Fruit fly (Drosophila melanogaster) whole organism, pupa: ENCODE data around the gene P5CS.

Experiments used
- CG10348 ChIP-seq: fragments of 200-800 bp; sonication (Bioruptor generic); IDR thresholded peaks from 2 replicates; pipeline ENCODE4 v1.3.6; 2022; ENCODE audit warnings: missing biosample characterization, missing genetic modification characterization
- CG12605 ChIP-seq: fragments of 200-800 bp; sonication (Bioruptor generic); IDR thresholded peaks from 2 replicates; pipeline ENCODE4 v1.3.6; 2022; ENCODE audit warnings: missing biosample characterization, missing genetic modification characterization
- CG13204 ChIP-seq: fragments of 200-800 bp; sonication (Bioruptor generic); optimal IDR thresholded peaks from 2 replicates; lab custom pipeline; 2018; ENCODE audit warnings: missing biosample characterization, mild to moderate bottlenecking, missing genetic modification characterization, moderate library complexity
- CG14655 ChIP-seq: fragments of 200-800 bp; sonication (Bioruptor generic); optimal IDR thresholded peaks from 3 replicates; lab custom pipeline; 2017; ENCODE audit warnings: mild to moderate bottlenecking, missing biosample characterization, missing genetic modification reagents, missing genetic modification characterization
- CG15710 ChIP-seq: fragments of 200-800 bp; sonication (Bioruptor generic); optimal IDR thresholded peaks from 2 replicates; lab custom pipeline; 2018; ENCODE audit warnings: missing biosample characterization, mild to moderate bottlenecking, missing genetic modification characterization, moderate library complexity
- CG17806 ChIP-seq: fragments of 200-800 bp; sonication (Bioruptor generic); optimal IDR thresholded peaks from 2 replicates; lab custom pipeline; 2018; ENCODE audit warnings: missing biosample characterization, mild to moderate bottlenecking, missing genetic modification characterization, moderate library complexity
- CG32121 ChIP-seq: fragments of 200-800 bp; sonication (Bioruptor generic); IDR thresholded peaks from 2 replicates; pipeline ENCODE4 v1.3.6; 2022; ENCODE audit warnings: missing biosample characterization, missing genetic modification characterization
- CG34367 ChIP-seq: fragments of 200-800 bp; sonication (Bioruptor generic); optimal IDR thresholded peaks from 2 replicates; lab custom pipeline; 2018; ENCODE audit warnings: missing biosample characterization, mild to moderate bottlenecking, missing genetic modification characterization
- CG4496 ChIP-seq: fragments of 200-800 bp; sonication (Bioruptor generic); IDR thresholded peaks from 3 replicates; pipeline ENCODE4 v1.3.6; 2022; ENCODE audit warnings: missing biosample characterization, missing genetic modification characterization
- CG8159 ChIP-seq: fragments of 200-800 bp; sonication (Bioruptor generic); optimal IDR thresholded peaks from 3 replicates; lab custom pipeline; 2018; ENCODE audit warnings: missing biosample characterization, mild to moderate bottlenecking, missing genetic modification characterization, moderate library complexity
- CG8301 ChIP-seq: fragments of 200-800 bp; sonication (Bioruptor generic); optimal IDR thresholded peaks from 2 replicates; lab custom pipeline; 2018; ENCODE audit warnings: missing biosample characterization, mild to moderate bottlenecking, missing genetic modification characterization
- CG9948 ChIP-seq: fragments of 200-800 bp; sonication (Bioruptor generic); optimal IDR thresholded peaks from 2 replicates; lab custom pipeline; 2018; ENCODE audit warnings: missing biosample characterization, mild to moderate bottlenecking, missing genetic modification characterization, moderate library complexity
- D1 ChIP-seq: fragments of 200-800 bp; sonication (Bioruptor generic); optimal IDR thresholded peaks from 2 replicates; lab custom pipeline; 2018; ENCODE audit warnings: missing biosample characterization, mild to moderate bottlenecking, missing genetic modification characterization, moderate library complexity
- EcR ChIP-seq: fragments of 200-800 bp; sonication (Bioruptor generic); optimal IDR thresholded peaks from 3 replicates; lab custom pipeline; 2019; ENCODE audit warnings: missing biosample characterization, missing genetic modification characterization, mild to moderate bottlenecking, moderate library complexity, missing genetic modification reagents
- Ets98B ChIP-seq: fragments of 200-800 bp; sonication (Bioruptor generic); IDR thresholded peaks from 2 replicates; pipeline ENCODE4 v1.3.6; 2022; ENCODE audit warnings: missing biosample characterization, missing genetic modification characterization
- Pif1A ChIP-seq: fragments of 200-800 bp; sonication (Bioruptor generic); optimal IDR thresholded peaks from 3 replicates; lab custom pipeline; 2016; ENCODE audit warnings: missing biosample characterization, missing genetic modification characterization
- Pif1B ChIP-seq: fragments of 200-800 bp; sonication (Bioruptor generic); optimal IDR thresholded peaks from 3 replicates; lab custom pipeline; 2016; ENCODE audit warnings: missing biosample characterization, missing genetic modification characterization
- Snoo ChIP-seq: fragments of 200-800 bp; sonication (Bioruptor generic); optimal IDR thresholded peaks from 3 replicates; lab custom pipeline; 2017; ENCODE audit warnings: missing biosample characterization, mild to moderate bottlenecking, missing genetic modification characterization, inconsistent platforms
- fd96Ca ChIP-seq: fragments of 200-800 bp; sonication (Bioruptor generic); IDR thresholded peaks from 3 replicates; pipeline ENCODE4 v1.3.6; 2022; ENCODE audit warnings: missing biosample characterization, missing genetic modification characterization
- gl ChIP-seq: fragments of 200-800 bp; sonication (Bioruptor generic); optimal IDR thresholded peaks from 2 replicates; lab custom pipeline; 2018; ENCODE audit warnings: missing biosample characterization, mild to moderate bottlenecking, missing genetic modification characterization
- rn ChIP-seq: fragments of 200-800 bp; sonication (Bioruptor generic); IDR thresholded peaks from 2 replicates; pipeline ENCODE4 v1.3.6; 2022; ENCODE audit warnings: missing biosample characterization, missing genetic modification characterization

Gene P5CS

DNA sequence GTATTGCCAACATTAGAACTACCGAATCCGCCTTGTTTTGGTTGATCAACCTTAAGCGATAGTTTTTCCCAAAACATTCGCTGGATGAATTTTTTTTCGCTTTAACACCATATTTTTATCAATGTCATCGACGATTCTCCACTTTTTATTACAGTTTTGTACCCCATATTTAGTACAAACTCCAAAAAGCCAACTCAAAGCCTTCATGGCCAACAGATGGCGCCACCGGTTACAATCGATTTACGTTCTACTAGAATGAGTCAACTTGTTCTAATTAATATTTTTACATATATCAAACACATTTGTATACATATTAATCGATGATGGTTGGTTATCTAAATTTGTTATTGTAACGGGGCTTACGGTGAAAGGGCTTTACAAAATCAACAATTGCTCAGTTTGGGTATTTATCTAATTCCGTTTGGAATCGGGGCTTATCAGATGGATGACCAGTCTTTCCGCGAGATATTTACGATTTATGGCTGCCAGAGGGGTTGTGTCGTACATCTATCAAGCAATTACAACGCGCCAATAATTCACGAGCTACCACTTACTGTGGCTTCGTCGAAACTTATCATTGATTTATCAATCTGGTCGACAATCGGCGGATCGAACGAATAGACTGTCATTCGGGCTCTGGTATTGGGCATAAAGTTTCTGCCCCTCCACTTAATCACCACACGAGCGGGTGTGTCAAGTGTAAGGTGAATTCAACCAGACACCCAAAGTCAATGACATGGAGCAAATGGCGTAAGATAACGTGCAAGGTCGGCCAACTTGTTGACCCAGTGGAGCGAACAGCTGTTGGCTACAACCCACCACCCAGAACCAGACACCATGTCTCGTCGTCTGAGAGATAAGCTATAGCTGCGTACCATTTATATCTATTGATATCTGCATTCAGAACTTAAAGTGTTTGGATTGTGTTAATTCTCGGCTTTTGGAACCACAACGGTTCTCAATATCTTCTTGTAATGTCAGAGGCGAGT lies 18.5 kb upstream of the P5CS start:
- TF ChIP-seq Pif1B (GFP tag; lab: Kevin White, UChicago) (no peak), Pif1A (GFP tag; lab: Kevin White, UChicago) (no peak), rn (GFP tag; lab: Robert Waterston, UW) (no peak), Ets98B (no peak), CG8159 (no peak)

DNA sequence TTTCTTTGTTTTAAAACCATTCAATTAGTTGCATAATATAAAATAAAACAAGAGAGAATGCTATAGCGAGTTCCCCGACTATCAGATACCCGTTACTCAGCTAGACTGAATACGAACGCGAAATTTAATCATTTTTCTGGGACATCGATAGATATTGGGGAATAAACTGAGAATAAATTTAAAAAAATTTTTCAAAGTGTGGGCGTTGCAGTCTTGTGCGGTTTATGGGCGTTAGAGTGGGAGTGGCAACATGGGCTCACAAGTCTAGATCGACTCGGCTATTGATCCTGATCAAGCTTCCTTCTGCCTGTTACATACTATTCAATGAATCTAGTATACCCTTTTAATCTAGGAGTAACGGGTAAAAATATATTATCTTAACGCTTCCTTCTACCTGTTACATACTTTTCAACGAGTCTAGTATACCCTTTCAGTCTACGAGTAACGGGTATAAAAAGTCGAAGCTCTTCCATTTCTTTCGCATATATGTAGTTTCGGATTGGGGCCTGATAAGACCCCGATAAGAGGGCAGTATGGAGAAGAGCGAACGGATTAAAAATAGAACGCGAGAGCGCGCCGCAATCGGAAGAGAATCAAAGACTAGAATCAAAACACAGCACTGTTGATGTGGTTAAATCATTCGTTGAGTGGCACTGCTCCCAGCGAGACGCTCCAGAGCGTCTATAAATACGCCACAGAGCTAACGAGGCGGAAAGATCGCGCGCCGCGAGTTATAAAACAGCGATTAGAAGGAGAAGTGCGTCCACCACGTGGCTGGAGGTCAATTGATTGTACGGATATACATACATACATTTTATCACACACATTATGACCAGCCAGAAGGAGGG lies 17.1 kb upstream of the P5CS start, which contains the start of gene CG7458:
Gene CG7458 (plus strand): TSS at position 637 of the 848 bp plus-strand sequence.
- TF ChIP-seq gl (tag; lab: Kevin White, UChicago) (no peak), CG10348 (no peak), Pif1B (GFP tag; lab: Kevin White, UChicago) (no peak), CG4496 (GFP tag; lab: Robert Waterston, UW) (0 out of 3 replicates have a peak, but pooled peaks have one; percentile 32), CG14655 (GFP tag; lab: Kevin White, UChicago) (no peak), CG13204 (GFP tag; lab: Kevin White, UChicago) (no peak), fd96Ca (0 out of 3 replicates have a peak, but pooled peaks have one; percentile 18), EcR (GFP tag; lab: Kevin White, UChicago) (peak; percentile 51), Ets98B (0 out of 2 replicates have a peak, but pooled peaks have one; percentile 24), rn (GFP tag; lab: Robert Waterston, UW) (no peak), CG12605 (GFP tag; lab: Robert Waterston, UW) (no peak), CG34367 (tag; lab: Kevin White, UChicago) (no peak), CG8301 (tag; lab: Kevin White, UChicago) (no peak), Snoo (tag; lab: Kevin White, UChicago) (no peak), CG32121 (GFP tag; lab: Robert Waterston, UW) (no peak; the same call in none of the 2 replicates), CG9948 (no peak), CG8159 (peak; percentile 46), CG17806 (tag; lab: Kevin White, UChicago) (no peak), CG15710 (tag; lab: Kevin White, UChicago) (peak; percentile 33), D1 (tag; lab: Kevin White, UChicago) (no peak), Pif1A (GFP tag; lab: Kevin White, UChicago) (no peak)
- TF ChIP-seq, all 21 proteins: peak for 6

DNA sequence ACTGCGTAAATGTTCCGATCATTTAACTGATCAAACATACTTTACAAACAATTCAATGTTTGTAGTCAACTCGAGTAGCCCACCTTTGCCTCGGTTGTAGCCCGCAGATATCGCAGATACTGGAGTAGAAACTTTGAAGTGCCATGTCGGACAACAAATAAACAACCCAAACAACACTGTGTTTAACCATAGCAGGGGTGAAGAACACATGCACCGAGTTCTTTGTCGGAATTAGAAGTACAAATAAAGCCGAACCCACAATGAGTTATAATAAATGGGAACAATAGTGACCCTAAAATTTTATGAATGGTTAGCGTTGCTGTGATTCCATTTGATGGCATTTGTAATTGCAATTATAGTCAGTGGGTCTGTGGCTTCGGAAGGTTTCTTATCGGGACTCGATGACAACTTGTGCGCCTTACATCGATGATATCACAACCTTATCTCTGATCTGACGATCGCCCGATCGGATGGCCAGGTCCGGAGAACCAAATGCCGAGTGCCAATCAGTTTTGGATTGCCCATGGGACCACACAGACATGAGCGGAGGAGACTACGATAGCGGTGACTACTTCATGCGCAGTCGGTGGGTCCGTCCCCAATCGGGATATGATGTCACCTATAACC lies 9.8 kb upstream of the P5CS start, which contains the start of gene Chs2:
Gene Chs2 (plus strand): TSS at position 510 of the 627 bp plus-strand sequence.
- no peak for TF ChIP-seq CG10348
- no peak for TF ChIP-seq Pif1B (GFP tag; lab: Kevin White, UChicago)
- TF ChIP-seq Pif1A (GFP tag; lab: Kevin White, UChicago): no peak
- no peak for TF ChIP-seq EcR (GFP tag; lab: Kevin White, UChicago)
- TF ChIP-seq rn (GFP tag; lab: Robert Waterston, UW): no peak
- no peak for TF ChIP-seq CG8159
- TF ChIP-seq CG12605 (GFP tag; lab: Robert Waterston, UW): no peak
- no peak for TF ChIP-seq CG32121 (GFP tag; lab: Robert Waterston, UW)

DNA sequence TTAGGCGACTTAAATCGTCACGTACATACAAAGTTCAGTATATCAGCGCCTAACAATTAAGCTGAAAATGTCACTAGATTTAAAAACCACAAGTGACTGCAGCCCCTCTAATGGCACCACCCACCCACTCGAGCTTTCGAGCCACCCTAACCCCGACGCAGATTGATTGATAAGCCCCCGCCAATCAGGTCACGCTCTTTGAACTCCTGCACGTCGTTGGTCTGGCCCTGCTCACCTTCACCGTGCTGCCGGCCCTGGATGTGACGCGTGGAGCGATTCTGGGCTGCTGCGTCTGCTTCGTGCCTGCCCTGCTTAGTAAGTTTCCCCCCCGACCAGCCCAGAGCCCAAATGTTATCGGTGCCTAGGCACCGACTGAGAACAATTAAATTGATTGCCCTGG lies 8.5 kb upstream of the P5CS start:
- TF ChIP-seq fd96Ca: no peak
- TF ChIP-seq rn (GFP tag; lab: Robert Waterston, UW): no peak
- no peak for TF ChIP-seq CG13204 (GFP tag; lab: Kevin White, UChicago)
- TF ChIP-seq CG8301 (tag; lab: Kevin White, UChicago): no peak
- TF ChIP-seq gl (tag; lab: Kevin White, UChicago): no peak
- no peak for TF ChIP-seq CG14655 (GFP tag; lab: Kevin White, UChicago)
- no peak for TF ChIP-seq Ets98B
- no peak for TF ChIP-seq D1 (tag; lab: Kevin White, UChicago)
- TF ChIP-seq CG17806 (tag; lab: Kevin White, UChicago): no peak

DNA sequence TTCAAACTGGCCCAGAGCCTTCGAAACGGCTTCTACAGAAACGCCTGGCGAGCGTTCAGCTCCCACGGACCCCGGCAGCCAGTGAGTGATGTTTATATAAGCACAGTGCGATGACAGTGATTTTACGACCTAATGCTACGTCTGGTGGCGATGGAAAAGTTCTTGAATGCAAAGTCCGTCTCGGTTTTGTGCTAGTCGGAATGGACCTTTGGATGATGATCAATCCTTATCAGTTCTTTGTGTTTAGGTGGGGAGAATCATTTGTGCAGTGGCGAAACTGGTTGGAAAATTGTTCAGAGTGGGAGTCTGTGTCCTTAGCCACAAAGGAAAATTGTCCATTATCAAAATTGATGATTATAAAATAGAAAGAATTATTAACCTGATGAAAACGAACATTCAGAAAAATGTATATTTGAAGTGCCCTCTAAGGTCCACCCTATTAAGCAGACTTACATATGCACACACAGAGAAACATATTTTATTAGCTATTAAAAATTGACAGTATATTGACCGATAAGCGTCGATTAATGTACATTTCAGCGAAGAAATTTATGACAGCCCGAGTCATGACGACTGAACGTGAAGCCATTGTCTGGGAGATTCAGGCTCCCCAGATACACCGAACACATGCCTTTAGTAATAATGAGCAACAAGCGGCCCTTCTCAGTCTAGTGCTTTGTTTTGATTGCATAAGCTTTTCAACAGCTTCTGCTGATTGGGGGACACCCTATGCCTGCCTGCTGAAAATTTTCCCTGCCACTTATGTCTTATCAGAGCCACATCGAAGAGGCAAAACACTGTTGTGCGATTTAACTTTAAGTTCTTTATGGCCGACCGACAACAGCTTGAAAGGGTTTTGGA lies 590 bp downstream of the P5CS start:
- TF ChIP-seq CG15710 (tag; lab: Kevin White, UChicago) (peak; percentile 25), CG8159 (peak; percentile 70), CG4496 (GFP tag; lab: Robert Waterston, UW) (peak; percentile 58; the same call in 2 of the 3 replicates), D1 (tag; lab: Kevin White, UChicago) (no peak), fd96Ca (peak; percentile 46; the same call in 1 of the 3 replicates), CG8301 (tag; lab: Kevin White, UChicago) (peak; percentile 40), Snoo (tag; lab: Kevin White, UChicago) (no peak), CG32121 (GFP tag; lab: Robert Waterston, UW) (no peak), CG12605 (GFP tag; lab: Robert Waterston, UW) (peak; percentile 54), CG10348 (no peak), CG14655 (GFP tag; lab: Kevin White, UChicago) (peak; percentile 54), Pif1A (GFP tag; lab: Kevin White, UChicago) (peak; percentile 23), EcR (GFP tag; lab: Kevin White, UChicago) (no peak), Ets98B (peak; percentile 46; the same call in 1 of the 2 replicates), CG17806 (tag; lab: Kevin White, UChicago) (no peak), CG9948 (no peak), gl (tag; lab: Kevin White, UChicago) (no peak), CG34367 (tag; lab: Kevin White, UChicago) (peak; percentile 13), Pif1B (GFP tag; lab: Kevin White, UChicago) (peak; percentile 20), rn (GFP tag; lab: Robert Waterston, UW) (no peak), CG13204 (GFP tag; lab: Kevin White, UChicago) (no peak)
